Fruit fly (Drosophila melanogaster) Kc167 (cell line): ENCODE measurements around the gene CG3199.

Source experiments
- Sin3A ChIP-seq: fragments of >200 bp; optimal IDR thresholded peaks from 2 replicates; lab custom pipeline; 2018; ENCODE audit warnings: missing external identifiers
- h ChIP-seq: fragments of >200 bp; optimal IDR thresholded peaks from 3 replicates; lab custom pipeline; 2018; ENCODE audit warnings: missing external identifiers

DNA sequence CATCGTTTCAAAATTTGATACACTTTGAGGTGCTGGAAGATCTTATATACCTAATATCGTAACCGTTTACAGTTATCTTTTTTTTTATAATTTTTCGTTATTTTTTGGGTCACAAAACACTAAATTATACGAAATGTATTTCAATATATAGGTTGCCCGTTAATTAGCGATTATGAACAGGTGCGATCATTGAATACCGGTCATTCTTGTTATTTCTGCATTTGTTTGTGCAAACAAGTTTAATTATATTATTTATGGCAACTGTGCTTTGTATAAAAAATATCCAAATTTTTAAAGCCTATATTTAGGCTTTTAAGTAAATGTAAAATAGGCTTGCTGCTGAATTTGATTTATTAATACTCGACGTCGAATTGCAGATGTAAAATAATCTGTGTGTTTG, 10.0 kb upstream of the CG3199 start, which contains the start of gene CG42500:
- TF ChIP-seq Sin3A (lab: Kevin White, UChicago) (no peak), h (lab: Kevin White, UChicago) (no peak)
